Worm (Caenorhabditis elegans): ENCODE measurements around the gene T22D1.1.

DNA sequence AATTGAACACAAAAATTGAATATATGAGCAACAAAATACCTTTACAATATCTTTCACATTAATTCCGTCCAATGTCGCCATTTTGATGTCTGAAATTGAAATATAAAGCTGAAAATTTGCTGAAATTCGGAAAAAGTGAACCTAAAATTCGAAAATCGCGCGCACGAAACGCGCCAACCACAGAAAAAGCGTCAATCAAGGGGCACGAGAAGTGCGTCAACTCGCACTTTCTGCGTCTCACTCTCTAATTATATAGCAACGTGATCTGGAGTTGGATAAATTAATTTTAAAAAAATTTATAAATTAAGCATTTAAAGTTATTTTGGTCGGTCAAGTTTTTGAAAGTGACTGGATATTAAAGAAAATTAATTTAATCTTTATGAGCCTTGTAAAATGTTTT is 3.9 kb upstream of the T22D1.1 start, which contains the start of gene ruvb-2:
- no peak for TF ChIP-seq ref-1 (GFP tag; conservative IDR thresholded peaks at IDR 0.05)
- TF ChIP-seq med-1 (GFP tag; optimal IDR thresholded peaks at IDR 0.05; ENCODE audit: insufficient read depth) = no peak
- TF ChIP-seq flt-1 (GFP tag; IDR thresholded peaks at IDR 0.05) = no peak
- no peak for TF ChIP-seq ztf-29 (GFP tag; IDR thresholded peaks at IDR 0.05)
- 0 out of 2 replicates have a peak, but pooled peaks have one; percentile 18 for TF ChIP-seq ztf-23 (GFP tag; IDR thresholded peaks at IDR 0.05)
- TF ChIP-seq tab-1 (GFP tag; IDR thresholded peaks at IDR 0.05) = no peak
- TF ChIP-seq T22C8.4 (GFP tag; IDR thresholded peaks at IDR 0.05) = no peak
- peak; percentile 17 for TF ChIP-seq cog-1 (tag; optimal IDR thresholded peaks at IDR 0.05)
- no peak for TF ChIP-seq klf-2 (GFP tag; conservative IDR thresholded peaks at IDR 0.05)

Data from whole organism, midembryonic.